Fruit fly (Drosophila melanogaster) whole organism, embryonic: Measurements from ENCODE around the gene CG42553.

Experiments
- Antp ChIP-seq: fragments of 200-800 bp; sonication (Bioruptor generic); optimal IDR thresholded peaks from 3 replicates; lab custom pipeline; 2016; ENCODE audit warnings: missing biosample characterization, missing genetic modification characterization
- CG10274 ChIP-seq: fragments of 200-800 bp; sonication (Bioruptor generic); optimal IDR thresholded peaks from 3 replicates; lab custom pipeline; 2017; ENCODE audit warnings: missing biosample characterization, mild to moderate bottlenecking, missing genetic modification characterization
- CG10462 ChIP-seq: fragments of 200-800 bp; sonication (Bioruptor generic); optimal IDR thresholded peaks from 2 replicates; lab custom pipeline; 2016; ENCODE audit warnings: missing biosample characterization, missing genetic modification characterization
- CG11504 ChIP-seq: fragments of 200-800 bp; sonication (Bioruptor generic); optimal IDR thresholded peaks from 3 replicates; lab custom pipeline; 2019; ENCODE audit warnings: missing biosample characterization, mild to moderate bottlenecking, missing genetic modification characterization, moderate library complexity
- CG12391 ChIP-seq: fragments of 200-800 bp; sonication (Bioruptor generic); optimal IDR thresholded peaks from 3 replicates; lab custom pipeline; 2018; ENCODE audit warnings: missing biosample characterization, mild to moderate bottlenecking, missing genetic modification characterization, moderate library complexity
- CG12769 ChIP-seq: fragments of 200-800 bp; sonication (Bioruptor generic); optimal IDR thresholded peaks from 2 replicates; lab custom pipeline; 2019; ENCODE audit warnings: missing biosample characterization, mild to moderate bottlenecking, missing genetic modification characterization, moderate library complexity
- CG14965 ChIP-seq: fragments of 200-800 bp; sonication (Bioruptor generic); optimal IDR thresholded peaks from 2 replicates; lab custom pipeline; 2016; ENCODE audit warnings: missing biosample characterization, missing genetic modification characterization, borderline replicate concordance
- CG15269 ChIP-seq: fragments of 200-800 bp; sonication (Bioruptor generic); optimal IDR thresholded peaks from 2 replicates; lab custom pipeline; 2018; ENCODE audit warnings: missing biosample characterization, mild to moderate bottlenecking, missing genetic modification characterization, moderate library complexity
- CG15479 ChIP-seq: fragments of 200-800 bp; sonication (Bioruptor generic); optimal IDR thresholded peaks from 3 replicates; lab custom pipeline; 2019; ENCODE audit warnings: missing biosample characterization, mild to moderate bottlenecking, missing genetic modification characterization, moderate library complexity
- CG1603 ChIP-seq: fragments of 200-800 bp; sonication (Bioruptor generic); optimal IDR thresholded peaks from 2 replicates; lab custom pipeline; 2019; ENCODE audit warnings: missing biosample characterization, mild to moderate bottlenecking, missing genetic modification characterization, moderate library complexity
- CG16863 ChIP-seq: fragments of 200-800 bp; sonication (Bioruptor generic); optimal IDR thresholded peaks from 3 replicates; lab custom pipeline; 2016; ENCODE audit warnings: missing biosample characterization, missing genetic modification characterization
- CG17361 ChIP-seq: fragments of 200-800 bp; sonication (Bioruptor generic); IDR thresholded peaks from 3 replicates; pipeline ENCODE4 v1.3.6; 2022; ENCODE audit warnings: missing biosample characterization, missing genetic modification characterization
- CG6689 ChIP-seq: fragments of 200-800 bp; sonication (Bioruptor generic); IDR thresholded peaks from 2 replicates; pipeline ENCODE4 v1.3.6; 2022; ENCODE audit warnings: missing biosample characterization, missing genetic modification characterization
- CG8388 ChIP-seq: fragments of 200-800 bp; sonication (Bioruptor generic); optimal IDR thresholded peaks from 2 replicates; lab custom pipeline; 2019; ENCODE audit warnings: missing biosample characterization, mild to moderate bottlenecking, missing genetic modification characterization, moderate library complexity
- Elba2 ChIP-seq: fragments of 200-800 bp; sonication (Bioruptor generic); optimal IDR thresholded peaks from 3 replicates; lab custom pipeline; 2016; ENCODE audit warnings: missing biosample characterization, missing genetic modification characterization
- Ets65A ChIP-seq: fragments of 200-800 bp; sonication (Bioruptor generic); peaks from one replicate; lab custom pipeline; 2016; ENCODE audit warnings: missing biosample characterization, missing genetic modification characterization
- H15 ChIP-seq: fragments of 200-800 bp; sonication (Bioruptor generic); IDR thresholded peaks from 3 replicates; pipeline ENCODE4 v1.3.6; 2022; ENCODE audit warnings: missing biosample characterization, missing genetic modification characterization
- Hr51 ChIP-seq, 2 experiments: fragments of 200-800 bp; sonication (Bioruptor generic); optimal IDR thresholded peaks; 2 replicates in 1 of 2; 3 replicates in 1 of 2; lab custom pipeline; 2016 to 2018; ENCODE audit warnings: missing biosample characterization in 2 of 2, missing genetic modification characterization in 2 of 2, mild to moderate bottlenecking in 1 of 2, moderate library complexity in 1 of 2
- Med ChIP-seq: fragments of 200-800 bp; sonication (Bioruptor generic); peaks from one replicate; lab custom pipeline; 2016; ENCODE audit warnings: missing biosample characterization, missing genetic modification characterization, mild to moderate bottlenecking, inconsistent platforms, moderate library complexity
- Mrtf ChIP-seq: fragments of 200-800 bp; sonication (Bioruptor generic); IDR thresholded peaks from 3 replicates; pipeline ENCODE4 v1.3.6; 2022; ENCODE audit warnings: missing biosample characterization, missing genetic modification characterization
- NC2β ChIP-seq: fragments of 200-800 bp; sonication (Bioruptor generic); optimal IDR thresholded peaks from 2 replicates; lab custom pipeline; 2016; ENCODE audit warnings: missing biosample characterization, missing genetic modification characterization
- Nf-YB ChIP-seq: fragments of 200-800 bp; sonication (Bioruptor generic); optimal IDR thresholded peaks from 3 replicates; lab custom pipeline; 2019; ENCODE audit warnings: missing biosample characterization, mild to moderate bottlenecking, missing genetic modification characterization, moderate library complexity
- Oli ChIP-seq: fragments of 200-800 bp; sonication (Bioruptor generic); optimal IDR thresholded peaks from 2 replicates; lab custom pipeline; 2018; ENCODE audit warnings: missing biosample characterization, mild to moderate bottlenecking, missing genetic modification characterization, moderate library complexity
- Optix ChIP-seq: fragments of 200-800 bp; sonication (Bioruptor generic); IDR thresholded peaks from 3 replicates; pipeline ENCODE4 v1.3.6; 2022; ENCODE audit warnings: missing biosample characterization, missing genetic modification characterization
- Ptx1 ChIP-seq: fragments of 200-800 bp; sonication (Bioruptor generic); IDR thresholded peaks from 2 replicates; pipeline ENCODE4 v1.3.6; 2022; ENCODE audit warnings: missing biosample characterization, missing genetic modification characterization
- Rx ChIP-seq: fragments of 200-800 bp; sonication (Bioruptor generic); IDR thresholded peaks from 2 replicates; pipeline ENCODE4 v1.3.6; 2022; ENCODE audit warnings: missing biosample characterization, missing genetic modification characterization
- Sox102F ChIP-seq: fragments of 200-800 bp; sonication (Bioruptor generic); optimal IDR thresholded peaks from 2 replicates; lab custom pipeline; 2018; ENCODE audit warnings: missing biosample characterization, mild to moderate bottlenecking, missing genetic modification characterization, moderate library complexity
- Xrp1 ChIP-seq: fragments of 200-800 bp; sonication (Bioruptor generic); IDR thresholded peaks from 2 replicates; pipeline ENCODE4 v1.3.6; 2022; ENCODE audit warnings: missing biosample characterization, missing genetic modification characterization
- ac ChIP-seq: fragments of 200-800 bp; sonication (Bioruptor generic); optimal IDR thresholded peaks from 3 replicates; lab custom pipeline; 2017; ENCODE audit warnings: missing biosample characterization, mild to moderate bottlenecking, missing genetic modification characterization
- al ChIP-seq: fragments of 200-800 bp; sonication (Bioruptor generic); IDR thresholded peaks from 2 replicates; pipeline ENCODE4 v1.3.6; 2022; ENCODE audit warnings: missing biosample characterization, missing genetic modification characterization
- chif ChIP-seq, 2 experiments: fragments of 200-800 bp; sonication (Bioruptor generic); optimal IDR thresholded peaks; 3 replicates each; lab custom pipeline; 2016; ENCODE audit warnings: missing biosample characterization in 2 of 2, missing genetic modification characterization in 2 of 2
- ci ChIP-seq: fragments of 200-800 bp; sonication (Bioruptor generic); IDR thresholded peaks from 3 replicates; pipeline ENCODE4 v1.3.6; 2022; ENCODE audit warnings: missing biosample characterization, missing genetic modification characterization
- danr ChIP-seq: fragments of 200-800 bp; sonication (Bioruptor generic); IDR thresholded peaks from 2 replicates; pipeline ENCODE4 v1.3.6; 2022; ENCODE audit warnings: missing biosample characterization, missing genetic modification characterization
- eve ChIP-seq, 2 experiments: fragments of >200 bp; optimal IDR thresholded peaks; 2 replicates each; lab custom pipeline; 2017; ENCODE audit warnings: missing biosample characterization in 2 of 2, missing genetic modification characterization in 2 of 2
- jigr1 ChIP-seq: fragments of 200-800 bp; sonication (Bioruptor generic); IDR thresholded peaks from 3 replicates; pipeline ENCODE4 v1.3.6; 2022; ENCODE audit warnings: missing biosample characterization, missing genetic modification characterization
- ken ChIP-seq: fragments of 200-800 bp; sonication (Bioruptor generic); IDR thresholded peaks from 3 replicates; pipeline ENCODE4 v1.3.6; 2022; ENCODE audit warnings: missing biosample characterization, missing genetic modification characterization
- kni ChIP-seq: fragments of 200-800 bp; sonication (Bioruptor generic); optimal IDR thresholded peaks from 3 replicates; lab custom pipeline; 2017; ENCODE audit warnings: mild to moderate bottlenecking, missing biosample characterization, missing genetic modification reagents, missing genetic modification characterization
- mam ChIP-seq: fragments of 200-800 bp; sonication (Bioruptor generic); optimal IDR thresholded peaks from 3 replicates; lab custom pipeline; 2016; ENCODE audit warnings: missing biosample characterization, missing genetic modification characterization
- nau ChIP-seq: fragments of 200-800 bp; sonication (Bioruptor generic); optimal IDR thresholded peaks from 3 replicates; lab custom pipeline; 2017; ENCODE audit warnings: missing biosample characterization, mild to moderate bottlenecking, missing genetic modification characterization, missing genetic modification reagents
- odd ChIP-seq: fragments of 200-800 bp; sonication (Bioruptor generic); optimal IDR thresholded peaks from 2 replicates; lab custom pipeline; 2017; ENCODE audit warnings: missing biosample characterization, mild to moderate bottlenecking, missing genetic modification characterization
- phol ChIP-seq: fragments of 200-800 bp; sonication (Bioruptor generic); optimal IDR thresholded peaks from 3 replicates; lab custom pipeline; 2018; ENCODE audit warnings: missing biosample characterization, mild to moderate bottlenecking, missing genetic modification characterization, moderate library complexity
- row ChIP-seq: fragments of 200-800 bp; sonication (Bioruptor generic); IDR thresholded peaks from 3 replicates; pipeline ENCODE4 v1.3.6; 2022; ENCODE audit warnings: missing biosample characterization, missing genetic modification characterization
- sens ChIP-seq: fragments of 200-800 bp; sonication (Bioruptor generic); peaks from one replicate; lab custom pipeline; 2016; ENCODE audit warnings: missing biosample characterization, missing genetic modification characterization
- so ChIP-seq: fragments of 200-800 bp; sonication (Bioruptor generic); IDR thresholded peaks from 3 replicates; pipeline ENCODE4 v1.3.6; 2022; ENCODE audit warnings: missing biosample characterization, missing genetic modification characterization
- sr ChIP-seq: fragments of 200-800 bp; sonication (Bioruptor generic); IDR thresholded peaks from 3 replicates; pipeline ENCODE4 v1.3.6; 2022; ENCODE audit warnings: missing biosample characterization, missing genetic modification characterization
- unpg ChIP-seq: fragments of 200-800 bp; sonication (Bioruptor generic); optimal IDR thresholded peaks from 3 replicates; lab custom pipeline; 2018; ENCODE audit warnings: missing biosample characterization, mild to moderate bottlenecking, missing genetic modification characterization, moderate library complexity
- zf30C ChIP-seq: fragments of 200-800 bp; sonication (Bioruptor generic); optimal IDR thresholded peaks from 3 replicates; lab custom pipeline; 2018; ENCODE audit warnings: missing biosample characterization, mild to moderate bottlenecking, missing genetic modification characterization

CG42553 gene

DNA sequence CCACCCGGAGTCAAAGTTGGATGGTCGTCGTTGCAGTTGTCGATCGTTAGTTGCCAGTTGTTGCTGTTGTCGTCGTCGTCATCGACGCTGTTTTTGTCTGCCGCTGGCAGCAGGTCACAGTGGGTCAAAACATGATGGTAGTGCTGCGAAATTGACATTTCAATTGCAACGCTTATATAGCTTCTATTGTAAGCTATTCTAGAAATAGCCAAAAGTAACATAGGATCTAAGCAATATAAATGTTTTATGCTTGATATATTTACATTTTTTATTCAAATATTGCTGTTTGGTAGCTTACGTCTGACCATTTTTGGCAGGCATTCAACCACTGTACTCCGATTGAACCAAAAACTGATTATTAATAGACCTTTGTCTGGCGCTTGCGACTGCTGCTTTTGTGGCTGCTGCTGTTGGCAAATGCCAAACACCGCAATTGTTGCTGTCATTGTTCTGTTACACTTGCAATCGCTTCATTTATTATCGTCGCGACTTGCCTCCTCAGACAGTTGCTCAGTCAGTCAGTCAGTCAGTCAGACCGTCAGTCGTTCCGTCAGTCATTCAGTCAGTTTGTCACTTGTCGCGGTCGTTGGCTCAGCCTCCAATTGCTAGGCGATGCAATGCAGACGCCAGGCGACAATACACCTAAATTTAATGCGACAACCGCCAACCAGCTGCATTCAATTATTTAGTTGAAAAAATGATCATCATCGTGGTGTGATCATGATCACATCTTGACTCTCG, 42.5 kb upstream of the CG42553 start (continued):
- peak; percentile 2 for TF ChIP-seq mam (GFP tag; lab: Kevin White, UChicago)
- peak; percentile 4 for TF ChIP-seq Nf-YB (GFP tag; lab: Kevin White, UChicago)
- no peak for TF ChIP-seq jigr1 (GFP tag; lab: Robert Waterston, UW)
- TF ChIP-seq nau (GFP tag; lab: Kevin White, UChicago) = peak; percentile 52
- TF ChIP-seq CG10462 (GFP tag; lab: Kevin White, UChicago) = no peak
- no peak for TF ChIP-seq Rx
- TF ChIP-seq al (GFP tag; lab: Robert Waterston, UW) = no peak
- peak; percentile 50 for TF ChIP-seq ac (GFP tag; lab: Kevin White, UChicago)
- no peak for TF ChIP-seq sr (GFP tag; lab: Robert Waterston, UW)
- peak; percentile 64 for TF ChIP-seq odd (GFP tag; lab: Kevin White, UChicago)
- TF ChIP-seq CG10274 (GFP tag; lab: Kevin White, UChicago) = no peak
- TF ChIP-seq H15 (GFP tag; lab: Robert Waterston, UW) = 0 out of 3 replicates have a peak, but pooled peaks have one; percentile 27
- TF ChIP-seq CG14965 (GFP tag; lab: Kevin White, UChicago) = no peak
- TF ChIP-seq kni = peak; percentile 17

DNA sequence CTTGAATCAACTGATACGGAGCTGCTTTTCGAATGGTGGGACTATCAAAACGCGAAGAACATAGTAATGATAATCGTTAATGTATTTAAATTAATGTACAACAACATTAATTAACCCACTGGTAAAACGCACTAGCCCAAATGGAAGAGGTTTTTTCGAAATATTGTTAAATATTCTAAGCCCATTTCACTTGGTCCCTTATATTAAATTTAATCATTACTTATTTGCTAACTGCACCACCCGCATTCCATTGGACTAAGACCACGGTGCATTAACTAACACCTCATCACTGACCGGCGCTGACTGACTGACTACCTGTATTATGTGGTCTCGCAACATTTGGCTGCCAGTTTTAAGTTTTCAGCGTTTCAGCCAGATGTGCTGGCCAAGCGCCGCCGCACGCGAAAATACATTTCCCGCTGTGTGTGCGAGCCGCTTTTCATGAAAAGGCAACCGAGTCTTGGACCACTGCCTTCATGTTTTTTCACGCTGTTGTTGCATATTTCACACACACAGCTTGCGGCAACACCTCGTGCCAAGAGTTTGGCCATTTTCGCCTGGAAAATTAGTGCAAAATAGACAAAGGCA, 40.1 kb upstream of the CG42553 start:
- TF ChIP-seq Ptx1 (0 out of 2 replicates have a peak, but pooled peaks have one; percentile 10), CG1603 (tag; lab: Kevin White, UChicago) (peak; percentile 12), so (GFP tag; lab: Robert Waterston, UW) (0 out of 3 replicates have a peak, but pooled peaks have one; percentile 28), ken (GFP tag; lab: Robert Waterston, UW) (0 out of 3 replicates have a peak, but pooled peaks have one; percentile 38), Antp (GFP tag; lab: Kevin White, UChicago) (no peak), CG16863 (GFP tag; lab: Kevin White, UChicago) (no peak), zf30C (GFP tag; lab: Kevin White, UChicago) (no peak), ci (GFP tag; lab: Robert Waterston, UW) (peak; percentile 46; the same call in 1 of the 3 replicates), CG15269 (tag; lab: Kevin White, UChicago) (peak; percentile 23), CG15479 (GFP tag; lab: Kevin White, UChicago) (peak; percentile 51), CG12391 (tag; lab: Kevin White, UChicago) (peak; percentile 2), Sox102F (peak; percentile 16), Oli (tag; lab: Kevin White, UChicago) (peak; percentile 5), Elba2 (GFP tag; lab: Kevin White, UChicago) (no peak), eve (GFP tag; optimal IDR thresholded peaks at IDR 0.05; lab: Kevin White, UChicago) (peak in 1 of 2 experiments; percentile 56), CG11504 (peak; percentile 18), Mrtf (no peak), Hr51 (GFP tag; optimal IDR thresholded peaks at IDR 0.05; lab: Kevin White, UChicago) (peak in 1 of 2 experiments; percentile 41), Med (GFP tag; lab: Kevin White, UChicago) (peak; percentile 65), unpg (no peak), CG17361 (GFP tag; lab: Robert Waterston, UW) (peak; percentile 35; the same call in 1 of the 3 replicates), row (GFP tag; lab: Robert Waterston, UW) (peak; percentile 23; the same call in 1 of the 3 replicates), Optix (GFP tag; lab: Robert Waterston, UW) (0 out of 3 replicates have a peak, but pooled peaks have one; percentile 11), chif (GFP tag; optimal IDR thresholded peaks at IDR 0.05; lab: Kevin White, UChicago) (peak in 1 of 2 experiments; percentile 4), NC2β (GFP tag; lab: Kevin White, UChicago) (no peak), phol (tag; lab: Kevin White, UChicago) (peak; percentile 20), Ets65A (GFP tag; lab: Kevin White, UChicago) (peak; percentile 13), danr (GFP tag; lab: Robert Waterston, UW) (no peak), CG12769 (tag; lab: Kevin White, UChicago) (peak; percentile 13), sens (peak; percentile 89), Xrp1 (GFP tag; lab: Robert Waterston, UW) (0 out of 2 replicates have a peak, but pooled peaks have one; percentile 33), CG8388 (GFP tag; lab: Kevin White, UChicago) (no peak), CG6689 (0 out of 2 replicates have a peak, but pooled peaks have one; percentile 15)
